Worm (Caenorhabditis elegans): ENCODE data around the gene xbx-3.

Gene xbx-3

DNA sequence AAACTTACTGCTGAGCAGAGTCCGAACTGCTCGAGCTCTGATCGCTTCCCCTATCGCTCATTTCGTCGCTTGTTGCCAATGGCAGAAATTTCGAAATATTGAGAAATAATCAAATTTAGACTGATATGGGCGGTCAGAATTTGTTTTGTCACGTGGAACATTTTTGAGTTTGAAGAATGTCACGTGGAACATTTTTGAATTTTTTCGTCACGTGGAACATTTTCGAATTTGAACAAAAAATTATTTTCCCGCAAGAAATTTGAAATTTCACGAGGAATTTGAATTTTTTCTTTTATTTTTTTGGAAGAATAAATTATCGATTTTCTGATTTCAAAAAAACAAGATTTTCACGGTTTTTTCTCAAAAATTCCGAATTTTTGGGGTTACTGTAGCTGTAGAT lies 25.6 kb upstream of the xbx-3 start, which contains the start of gene fbxa-155:
Gene fbxa-155, minus strand, starts transcription at position 101 of the 400 bp plus-strand sequence.
- TF ChIP-seq flh-1 (GFP tag; optimal IDR thresholded peaks at IDR 0.05) (no peak), cnd-1 (tag; optimal IDR thresholded peaks at IDR 0.05) (no peak), unc-62 (GFP tag; optimal IDR thresholded peaks at IDR 0.05) (no peak), ceh-83 (GFP tag; optimal IDR thresholded peaks at IDR 0.05) (no peak), pha-4 (tag; optimal IDR thresholded peaks at IDR 0.05) (no peak), nhr-12 (tag; optimal IDR thresholded peaks at IDR 0.05) (no peak), tbx-8 (GFP tag; optimal IDR thresholded peaks at IDR 0.05) (no peak), sptf-1 (tag; optimal IDR thresholded peaks at IDR 0.05) (no peak), elt-1 (tag; optimal IDR thresholded peaks at IDR 0.05; ENCODE audit: borderline replicate concordance, insufficient read depth) (no peak), snpc-4 (tag; optimal IDR thresholded peaks at IDR 0.05) (no peak), ceh-39 (tag; optimal IDR thresholded peaks at IDR 0.05) (no peak), ceh-43 (GFP tag; optimal IDR thresholded peaks at IDR 0.05) (no peak), elt-3 (tag; optimal IDR thresholded peaks at IDR 0.05) (no peak), M03D4.4 (tag; optimal IDR thresholded peaks at IDR 0.05) (no peak), blmp-1 (tag; optimal IDR thresholded peaks at IDR 0.05) (no peak), mab-5 (tag; optimal IDR thresholded peaks at IDR 0.05) (no peak), unc-39 (tag; optimal IDR thresholded peaks at IDR 0.05) (no peak), nhr-2 (tag; optimal IDR thresholded peaks at IDR 0.05) (no peak), unc-120 (tag; optimal IDR thresholded peaks at IDR 0.05; ENCODE audit: poor library complexity, severe bottlenecking) (no peak)

ce11 chrIII:10012136-10012535 lies 23.6 kb upstream of the xbx-3 start, which contains the start of gene C05B5.16:
C05B5.16 (plus strand) TSS chrIII:10012436.
- TF ChIP-seq ceh-39 (tag; optimal IDR thresholded peaks at IDR 0.05) (no peak), ham-2 (GFP tag; optimal IDR thresholded peaks at IDR 0.05) (no peak), nhr-12 (tag; optimal IDR thresholded peaks at IDR 0.05) (no peak), unc-62 (GFP tag; optimal IDR thresholded peaks at IDR 0.05) (no peak), pha-4 (tag; optimal IDR thresholded peaks at IDR 0.05) (no peak), mls-2 (tag; optimal IDR thresholded peaks at IDR 0.05) (no peak), hlh-1 (tag; optimal IDR thresholded peaks at IDR 0.05) (no peak), lsy-2 (tag; optimal IDR thresholded peaks at IDR 0.05) (no peak), bed-3 (GFP tag; optimal IDR thresholded peaks at IDR 0.05) (no peak), lin-13 (tag; optimal IDR thresholded peaks at IDR 0.05) (no peak)

DNA sequence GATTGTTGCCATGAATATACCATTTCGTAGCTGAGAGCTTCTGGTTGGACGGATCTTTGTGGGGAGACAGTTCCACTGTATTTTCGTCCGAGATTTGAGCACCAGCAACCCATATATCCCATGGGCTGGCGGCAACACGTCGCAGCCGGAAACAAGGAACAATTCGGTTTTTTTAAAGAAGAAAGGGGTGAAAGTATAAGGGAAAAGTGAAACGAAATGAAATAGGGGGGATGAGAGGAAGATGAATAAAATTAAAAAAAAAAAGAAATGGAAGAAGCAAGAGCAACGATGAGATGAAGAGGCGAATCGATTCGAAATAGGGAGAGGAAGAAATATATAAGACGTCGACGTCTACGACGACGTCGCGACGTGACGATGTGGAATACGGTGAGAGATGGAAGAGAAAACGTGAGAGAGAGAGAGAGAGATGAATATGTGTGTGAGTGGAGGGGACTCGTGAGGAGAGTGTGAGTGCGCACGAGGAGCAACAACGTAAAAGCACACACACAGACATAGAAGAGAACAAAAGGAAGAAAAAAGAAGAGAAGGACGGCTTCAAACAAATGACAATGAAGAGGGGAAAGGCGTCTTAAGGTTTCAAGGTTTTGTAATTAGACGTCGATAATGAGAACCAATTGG lies 19.2 kb upstream of the xbx-3 start, which contains the start of gene rgs-1:
Gene rgs-1, minus strand, starts transcription at position 146 of the 639 bp plus-strand sequence.
- no peak for TF ChIP-seq mab-5 (tag; optimal IDR thresholded peaks at IDR 0.05)
- peak; percentile 1 for TF ChIP-seq lsy-2 (tag; optimal IDR thresholded peaks at IDR 0.05)
- TF ChIP-seq lin-32 (GFP tag; optimal IDR thresholded peaks at IDR 0.05): no peak
- no peak for TF ChIP-seq zip-8 (tag; optimal IDR thresholded peaks at IDR 0.05)
- no peak for TF ChIP-seq ceh-43 (GFP tag; optimal IDR thresholded peaks at IDR 0.05)
- no peak for TF ChIP-seq ceh-83 (GFP tag; optimal IDR thresholded peaks at IDR 0.05)
- no peak for TF ChIP-seq flh-1 (GFP tag; optimal IDR thresholded peaks at IDR 0.05)
- no peak for TF ChIP-seq elt-1 (tag; optimal IDR thresholded peaks at IDR 0.05; ENCODE audit: borderline replicate concordance, insufficient read depth)
- no peak for TF ChIP-seq cnd-1 (tag; optimal IDR thresholded peaks at IDR 0.05)
- no peak for TF ChIP-seq tbx-8 (GFP tag; optimal IDR thresholded peaks at IDR 0.05)
- no peak for TF ChIP-seq nhr-76 (tag; optimal IDR thresholded peaks at IDR 0.05)
- TF ChIP-seq nhr-28 (tag; optimal IDR thresholded peaks at IDR 0.05): no peak
- peak; percentile 59 for TF ChIP-seq ces-1 (GFP tag; optimal IDR thresholded peaks at IDR 0.05)
- no peak for TF ChIP-seq elt-3 (tag; optimal IDR thresholded peaks at IDR 0.05)
- TF ChIP-seq ztf-11 (tag; optimal IDR thresholded peaks at IDR 0.05): no peak
- no peak for TF ChIP-seq nhr-237 (tag; optimal IDR thresholded peaks at IDR 0.05)
- TF ChIP-seq mep-1 (tag; optimal IDR thresholded peaks at IDR 0.05): peak; percentile 35
- TF ChIP-seq unc-62 (GFP tag; optimal IDR thresholded peaks at IDR 0.05): peak; percentile 25
- peak; percentile 38 for TF ChIP-seq sptf-1 (tag; optimal IDR thresholded peaks at IDR 0.05)
- no peak for TF ChIP-seq bed-3 (GFP tag; optimal IDR thresholded peaks at IDR 0.05)
- TF ChIP-seq unc-39 (tag; optimal IDR thresholded peaks at IDR 0.05): no peak
- TF ChIP-seq M03D4.4 (tag; optimal IDR thresholded peaks at IDR 0.05): no peak

DNA sequence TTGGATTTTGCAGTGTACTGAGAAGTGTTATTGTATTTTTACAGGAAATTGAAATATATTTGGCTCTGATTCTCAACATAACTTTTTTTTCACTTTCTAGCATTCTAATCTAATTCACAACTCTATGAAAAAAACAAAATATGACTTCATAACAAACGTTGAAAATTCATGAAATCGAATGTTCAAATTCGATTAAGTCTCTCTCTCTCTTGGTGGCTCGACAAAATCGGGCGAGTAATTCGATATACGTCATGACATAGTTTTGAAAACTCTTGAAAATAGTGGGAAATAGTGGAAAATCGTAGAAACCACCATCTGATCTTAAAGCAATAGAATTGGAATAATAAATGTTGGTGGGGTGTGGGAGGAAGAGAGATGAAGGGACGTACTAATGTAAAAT lies 17.7 kb upstream of the xbx-3 start:
- TF ChIP-seq ces-1 (GFP tag; optimal IDR thresholded peaks at IDR 0.05) (peak; percentile 95), lin-13 (tag; optimal IDR thresholded peaks at IDR 0.05) (no peak)

Measured in whole organism, mixed stage, embryonic.